Fruit fly (Drosophila melanogaster) whole organism, prepupa: Measurements from ENCODE around the gene AdoR.

Experiments used
- CG10631 ChIP-seq: fragments of 200-800 bp; sonication (Bioruptor generic); optimal IDR thresholded peaks from 2 replicates; lab custom pipeline; 2016; ENCODE audit warnings: missing biosample characterization, missing genetic modification characterization
- CG11294 ChIP-seq: fragments of 200-800 bp; sonication (Bioruptor generic); IDR thresholded peaks from 2 replicates; pipeline ENCODE4 v1.3.6; 2022; ENCODE audit warnings: missing biosample characterization, missing genetic modification characterization
- CG11762 ChIP-seq: fragments of 200-800 bp; sonication (Bioruptor generic); optimal IDR thresholded peaks from 3 replicates; lab custom pipeline; 2016; ENCODE audit warnings: missing biosample characterization, missing genetic modification characterization; ENCODE audit not compliant: insufficient read depth
- CG11902 ChIP-seq: fragments of 200-800 bp; sonication (Bioruptor generic); optimal IDR thresholded peaks from 3 replicates; lab custom pipeline; 2016; ENCODE audit warnings: missing biosample characterization, missing genetic modification characterization
- CG15336 ChIP-seq: fragments of 200-800 bp; sonication (Bioruptor generic); IDR thresholded peaks from 2 replicates; pipeline ENCODE4 v1.3.6; 2022; ENCODE audit warnings: missing biosample characterization, missing genetic modification characterization
- CG1621 ChIP-seq: fragments of 200-800 bp; sonication (Bioruptor generic); optimal IDR thresholded peaks from 3 replicates; lab custom pipeline; 2018; ENCODE audit warnings: missing biosample characterization, mild to moderate bottlenecking, missing genetic modification characterization
- CG16779 ChIP-seq: fragments of 200-800 bp; sonication (Bioruptor generic); optimal IDR thresholded peaks from 3 replicates; lab custom pipeline; 2017; ENCODE audit warnings: missing biosample characterization, mild to moderate bottlenecking, missing genetic modification characterization
- CG3032 ChIP-seq: fragments of 200-800 bp; optimal IDR thresholded peaks from 2 replicates; lab custom pipeline; 2019; ENCODE audit warnings: missing biosample characterization, mild to moderate bottlenecking, missing genetic modification characterization, moderate library complexity
- CG31627 ChIP-seq: fragments of 200-800 bp; sonication (Bioruptor generic); optimal IDR thresholded peaks from 3 replicates; lab custom pipeline; 2016; ENCODE audit warnings: missing biosample characterization, missing genetic modification characterization
- CG32006 ChIP-seq: fragments of 200-800 bp; sonication (Bioruptor generic); optimal IDR thresholded peaks from 3 replicates; lab custom pipeline; 2017; ENCODE audit warnings: missing biosample characterization, mild to moderate bottlenecking, missing genetic modification characterization
- CG34406 ChIP-seq: fragments of 200-800 bp; sonication (Bioruptor generic); optimal IDR thresholded peaks from 3 replicates; lab custom pipeline; 2016; ENCODE audit warnings: missing biosample characterization, missing genetic modification characterization
- CG3919 ChIP-seq: fragments of 200-800 bp; sonication (Bioruptor generic); optimal IDR thresholded peaks from 3 replicates; lab custom pipeline; 2016; ENCODE audit warnings: missing biosample characterization, missing genetic modification characterization
- CG4318 ChIP-seq: fragments of 200-800 bp; sonication (Bioruptor generic); optimal IDR thresholded peaks from 3 replicates; lab custom pipeline; 2017; ENCODE audit warnings: missing biosample characterization, mild to moderate bottlenecking, missing genetic modification characterization
- CG6163 ChIP-seq: fragments of 200-800 bp; sonication (Bioruptor generic); IDR thresholded peaks from 3 replicates; pipeline ENCODE4 v1.3.6; 2022; ENCODE audit warnings: missing biosample characterization, missing genetic modification characterization
- CG6276 ChIP-seq: fragments of 200-800 bp; sonication (Bioruptor generic); optimal IDR thresholded peaks from 2 replicates; lab custom pipeline; 2017; ENCODE audit warnings: missing biosample characterization, mild to moderate bottlenecking, missing genetic modification characterization
- CG6792 ChIP-seq: fragments of 200-800 bp; sonication (Bioruptor generic); optimal IDR thresholded peaks from 3 replicates; lab custom pipeline; 2016; ENCODE audit warnings: missing biosample characterization, missing genetic modification characterization
- CG6808 ChIP-seq: fragments of 200-800 bp; sonication (Bioruptor generic); optimal IDR thresholded peaks from 3 replicates; lab custom pipeline; 2017; ENCODE audit warnings: missing biosample characterization, missing genetic modification characterization, mild to moderate bottlenecking, moderate library complexity, missing genetic modification reagents
- CG6854 ChIP-seq: fragments of 200-800 bp; sonication (Bioruptor generic); optimal IDR thresholded peaks from 2 replicates; lab custom pipeline; 2017; ENCODE audit warnings: missing biosample characterization, mild to moderate bottlenecking, missing genetic modification characterization
- CG7368 ChIP-seq: fragments of 200-800 bp; sonication (Bioruptor generic); optimal IDR thresholded peaks from 3 replicates; lab custom pipeline; 2016; ENCODE audit warnings: missing biosample characterization, missing genetic modification characterization
- CG8119 ChIP-seq: fragments of 200-800 bp; sonication (Bioruptor generic); IDR thresholded peaks from 3 replicates; pipeline ENCODE4 v1.3.6; 2022; ENCODE audit warnings: missing biosample characterization, missing genetic modification characterization
- CG8319 ChIP-seq: fragments of 200-800 bp; sonication (Bioruptor generic); optimal IDR thresholded peaks from 3 replicates; lab custom pipeline; 2016; ENCODE audit warnings: missing biosample characterization, missing genetic modification characterization
- CG8632 ChIP-seq: fragments of 200-800 bp; sonication (Bioruptor generic); optimal IDR thresholded peaks from 3 replicates; lab custom pipeline; 2016; ENCODE audit warnings: missing biosample characterization, missing genetic modification characterization
- CG9139 ChIP-seq: fragments of 200-800 bp; sonication (Bioruptor generic); optimal IDR thresholded peaks from 3 replicates; lab custom pipeline; 2017; ENCODE audit warnings: missing biosample characterization, mild to moderate bottlenecking, missing genetic modification characterization
- Eip75B ChIP-seq: fragments of 200-800 bp; sonication (Bioruptor generic); optimal IDR thresholded peaks from 3 replicates; lab custom pipeline; 2016; ENCODE audit warnings: missing biosample characterization, missing genetic modification characterization
- Eip78C ChIP-seq: fragments of 200-800 bp; sonication (Bioruptor generic); peaks from one replicate; lab custom pipeline; 2016; ENCODE audit warnings: missing biosample characterization, missing genetic modification characterization
- Ets21C ChIP-seq: fragments of 200-800 bp; sonication (Bioruptor generic); optimal IDR thresholded peaks from 3 replicates; lab custom pipeline; 2016; ENCODE audit warnings: missing biosample characterization, missing genetic modification characterization
- Ets96B ChIP-seq: fragments of 200-800 bp; optimal IDR thresholded peaks from 2 replicates; lab custom pipeline; 2019; ENCODE audit warnings: missing biosample characterization, mild to moderate bottlenecking, missing genetic modification characterization, moderate library complexity
- Gug ChIP-seq: fragments of 200-800 bp; sonication (Bioruptor generic); IDR thresholded peaks from 2 replicates; pipeline ENCODE4 v1.3.6; 2022; ENCODE audit warnings: missing biosample characterization, missing genetic modification characterization
- Hr38 ChIP-seq: sonication (Bioruptor generic); optimal IDR thresholded peaks from 2 replicates; lab custom pipeline; 2016; ENCODE audit warnings: missing biosample characterization, missing genetic modification characterization
- Hr4 ChIP-seq: fragments of 200-800 bp; sonication (Bioruptor generic); optimal IDR thresholded peaks from 3 replicates; lab custom pipeline; 2016; ENCODE audit warnings: missing biosample characterization, missing genetic modification characterization
- Met ChIP-seq: fragments of 200-800 bp; sonication (Bioruptor generic); optimal IDR thresholded peaks from 3 replicates; lab custom pipeline; 2016; ENCODE audit warnings: missing biosample characterization, missing genetic modification characterization
- OdsH ChIP-seq: fragments of 200-800 bp; sonication (Bioruptor generic); optimal IDR thresholded peaks from 3 replicates; lab custom pipeline; 2016; ENCODE audit warnings: missing biosample characterization, missing genetic modification characterization
- Sox102F ChIP-seq: fragments of 200-800 bp; sonication (Bioruptor generic); optimal IDR thresholded peaks from 2 replicates; lab custom pipeline; 2016; ENCODE audit warnings: missing biosample characterization, mild to moderate bottlenecking, missing genetic modification characterization
- Sox14 ChIP-seq: fragments of 200-800 bp; sonication (Bioruptor generic); optimal IDR thresholded peaks from 3 replicates; lab custom pipeline; 2016; ENCODE audit warnings: missing biosample characterization, missing genetic modification characterization
- Sox15 ChIP-seq: fragments of 200-800 bp; sonication (Bioruptor generic); optimal IDR thresholded peaks from 3 replicates; lab custom pipeline; 2016; ENCODE audit warnings: missing biosample characterization, missing genetic modification characterization
- achi ChIP-seq: fragments of 200-800 bp; sonication (Bioruptor generic); optimal IDR thresholded peaks from 3 replicates; lab custom pipeline; 2016; ENCODE audit warnings: missing biosample characterization, missing genetic modification characterization
- acj6 ChIP-seq: fragments of 200-800 bp; sonication (Bioruptor generic); optimal IDR thresholded peaks from 3 replicates; lab custom pipeline; 2016; ENCODE audit warnings: missing biosample characterization, missing genetic modification characterization
- cyc ChIP-seq: fragments of 200-800 bp; sonication (Bioruptor generic); optimal IDR thresholded peaks from 3 replicates; lab custom pipeline; 2016; ENCODE audit warnings: missing biosample characterization, missing genetic modification characterization
- dsx ChIP-seq: fragments of 200-800 bp; optimal IDR thresholded peaks from 3 replicates; lab custom pipeline; 2019; ENCODE audit warnings: missing biosample characterization, mild to moderate bottlenecking, missing genetic modification characterization, moderate library complexity; ENCODE audit not compliant: poor library complexity, severe bottlenecking
- eg ChIP-seq: fragments of 200-800 bp; sonication (Bioruptor generic); IDR thresholded peaks from 3 replicates; pipeline ENCODE4 v1.3.6; 2022; ENCODE audit warnings: missing biosample characterization, missing genetic modification characterization
- esn ChIP-seq: fragments of 200-800 bp; sonication (Bioruptor generic); optimal IDR thresholded peaks from 2 replicates; lab custom pipeline; 2016; ENCODE audit warnings: missing biosample characterization, mild to moderate bottlenecking, missing genetic modification characterization, moderate library complexity
- fd85E ChIP-seq: fragments of 200-800 bp; sonication (Bioruptor generic); optimal IDR thresholded peaks from 3 replicates; lab custom pipeline; 2016; ENCODE audit warnings: missing biosample characterization, missing genetic modification characterization
- lz ChIP-seq: fragments of 200-800 bp; sonication (Bioruptor generic); optimal IDR thresholded peaks from 3 replicates; lab custom pipeline; 2016; ENCODE audit warnings: missing biosample characterization, missing genetic modification characterization
- net ChIP-seq: fragments of 200-800 bp; sonication (Bioruptor generic); optimal IDR thresholded peaks from 3 replicates; lab custom pipeline; 2016; ENCODE audit warnings: missing biosample characterization, missing genetic modification characterization
- pdm3 ChIP-seq: fragments of 200-800 bp; sonication (Bioruptor generic); optimal IDR thresholded peaks from 3 replicates; lab custom pipeline; 2016; ENCODE audit warnings: missing biosample characterization, missing genetic modification characterization
- salr ChIP-seq, 2 experiments: fragments of 200-800 bp; sonication (Bioruptor generic); optimal IDR thresholded peaks; 3 replicates each; lab custom pipeline; 2016 to 2018; ENCODE audit warnings: missing biosample characterization in 2 of 2, missing genetic modification characterization in 2 of 2, mild to moderate bottlenecking in 1 of 2
- spab ChIP-seq: fragments of 200-800 bp; sonication (Bioruptor generic); optimal IDR thresholded peaks from 2 replicates; lab custom pipeline; 2017; ENCODE audit warnings: missing biosample characterization, mild to moderate bottlenecking, missing genetic modification characterization, missing genetic modification reagents
- ss ChIP-seq, 2 experiments: fragments of 200-800 bp; sonication (Bioruptor generic); optimal IDR thresholded peaks; 2 replicates in 1 of 2; 3 replicates in 1 of 2; lab custom pipeline; 2017 to 2018; ENCODE audit warnings: mild to moderate bottlenecking in 2 of 2, missing biosample characterization in 2 of 2, missing genetic modification characterization in 2 of 2, moderate library complexity in 1 of 2
- svp ChIP-seq: fragments of 200-800 bp; sonication (Bioruptor generic); peaks from one replicate; lab custom pipeline; 2016; ENCODE audit warnings: missing biosample characterization, missing genetic modification characterization
- topi ChIP-seq: fragments of 200-800 bp; sonication (Bioruptor generic); optimal IDR thresholded peaks from 3 replicates; lab custom pipeline; 2016; ENCODE audit warnings: missing biosample characterization, missing genetic modification characterization
- vri ChIP-seq: fragments of 200-800 bp; sonication (Bioruptor generic); optimal IDR thresholded peaks from 3 replicates; lab custom pipeline; 2016; ENCODE audit warnings: missing biosample characterization, mild to moderate bottlenecking, missing genetic modification characterization

The AdoR gene

DNA sequence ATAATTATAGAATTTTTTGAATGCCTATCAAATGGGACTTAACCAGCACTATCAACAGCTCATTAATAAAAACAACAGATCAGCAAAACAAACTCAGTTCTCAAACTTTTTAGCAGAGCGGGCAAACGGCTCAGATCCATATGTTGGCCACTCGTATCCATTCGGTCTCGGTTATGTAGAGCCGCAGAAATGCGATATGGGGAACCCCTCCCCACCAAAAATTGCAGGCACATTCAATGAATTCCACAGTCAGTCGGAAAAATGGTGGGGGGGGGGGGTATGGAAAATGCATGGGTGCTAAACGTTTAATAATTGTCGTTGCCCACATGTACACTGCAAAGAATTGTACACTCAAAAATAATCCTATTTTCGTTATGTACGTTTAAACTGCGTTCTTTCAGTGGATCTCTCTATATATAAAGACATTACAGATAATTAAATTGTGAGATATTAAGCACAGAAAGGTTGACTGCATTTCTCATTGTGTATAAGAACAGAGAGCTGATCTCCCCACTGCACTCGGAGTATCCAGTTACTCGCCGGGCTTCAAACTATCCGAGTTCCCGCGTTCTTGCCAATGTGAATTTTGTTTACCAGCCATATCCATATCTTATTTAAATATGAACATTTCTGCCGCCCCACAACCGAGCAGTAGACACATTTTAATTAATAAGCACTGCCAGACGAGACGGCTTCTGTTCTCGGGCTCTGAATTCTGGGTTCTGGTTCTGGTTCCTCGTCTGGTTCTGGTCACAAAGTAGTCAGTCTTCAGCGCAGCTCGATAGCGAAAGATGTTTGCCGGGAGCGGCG is 2.1 kb upstream of the AdoR start, which contains the start of gene CG15529:
TSS of gene CG15529 (plus strand) at position 760 of the 810 bp plus-strand sequence.
- TF ChIP-seq CG16779 (tag; lab: Kevin White, UChicago) = no peak
- TF ChIP-seq CG6163 (GFP tag; lab: Robert Waterston, UW) = peak; percentile 87
- TF ChIP-seq CG6276 = peak; percentile 38
- TF ChIP-seq CG11902 (GFP tag; lab: Kevin White, UChicago) = peak; percentile 25
- TF ChIP-seq pdm3 = peak; percentile 60
- no peak for TF ChIP-seq CG6854
- peak; percentile 83 for TF ChIP-seq Eip78C (GFP tag; lab: Kevin White, UChicago)
- TF ChIP-seq Hr4 (GFP tag; lab: Kevin White, UChicago) = peak; percentile 38
- TF ChIP-seq CG6808 = peak; percentile 74
- TF ChIP-seq Hr38 (GFP tag; lab: Kevin White, UChicago) = no peak
- peak; percentile 53 for TF ChIP-seq net
- peak; percentile 51 for TF ChIP-seq CG8632
- peak; percentile 51 for TF ChIP-seq dsx (GFP tag; lab: Kevin White, UChicago)
- peak; percentile 79 for TF ChIP-seq CG15336 (GFP tag; lab: Robert Waterston, UW)
- TF ChIP-seq CG11762 = peak; percentile 38
- TF ChIP-seq achi = peak; percentile 57
- TF ChIP-seq acj6 (GFP tag; lab: Kevin White, UChicago) = peak; percentile 68
- TF ChIP-seq CG32006 (GFP tag; lab: Kevin White, UChicago) = peak; percentile 61
- no peak for TF ChIP-seq fd85E (GFP tag; lab: Kevin White, UChicago)
- TF ChIP-seq Eip75B = peak; percentile 41
- peak; percentile 26 for TF ChIP-seq lz (GFP tag; lab: Kevin White, UChicago)
- peak; percentile 69 for TF ChIP-seq CG3919 (GFP tag; lab: Kevin White, UChicago)
- TF ChIP-seq CG6792 (GFP tag; lab: Kevin White, UChicago) = peak; percentile 35
- peak; percentile 52 for TF ChIP-seq Sox14
- peak; percentile 5 for TF ChIP-seq Ets21C (GFP tag; lab: Kevin White, UChicago)
- TF ChIP-seq Sox15 = peak; percentile 43
- peak; percentile 86 for TF ChIP-seq eg (GFP tag; lab: Robert Waterston, UW)
- TF ChIP-seq svp = no peak
- TF ChIP-seq CG4318 (GFP tag; lab: Kevin White, UChicago) = no peak
- TF ChIP-seq ss (GFP tag; optimal IDR thresholded peaks at IDR 0.05; lab: Kevin White, UChicago) = peak in 1 of 2 experiments; percentile 73
- TF ChIP-seq Sox102F (GFP tag; lab: Kevin White, UChicago) = peak; percentile 20
- peak; percentile 76 for TF ChIP-seq CG8119 (GFP tag; lab: Robert Waterston, UW)
- peak; percentile 33 for TF ChIP-seq cyc
- TF ChIP-seq Gug = peak; percentile 73
- peak; percentile 56 for TF ChIP-seq CG34406 (GFP tag; lab: Kevin White, UChicago)
- no peak for TF ChIP-seq Met (GFP tag; lab: Kevin White, UChicago)
- peak; percentile 72 for TF ChIP-seq CG11294 (GFP tag; lab: Robert Waterston, UW)
- peak; percentile 68 for TF ChIP-seq spab (GFP tag; lab: Kevin White, UChicago)
- TF ChIP-seq CG9139 (GFP tag; lab: Kevin White, UChicago) = peak; percentile 57
- TF ChIP-seq CG8319 (GFP tag; lab: Kevin White, UChicago) = peak; percentile 29
- no peak for TF ChIP-seq vri (GFP tag; lab: Kevin White, UChicago)
- peak; percentile 41 for TF ChIP-seq esn (GFP tag; lab: Kevin White, UChicago)
- peak; percentile 51 for TF ChIP-seq CG1621
- peak; percentile 16 for TF ChIP-seq CG7368 (GFP tag; lab: Kevin White, UChicago)
- TF ChIP-seq Ets96B (tag; lab: Kevin White, UChicago) = peak; percentile 66
- peak; percentile 26 for TF ChIP-seq CG31627 (GFP tag; lab: Kevin White, UChicago)
- peak; percentile 58 for TF ChIP-seq CG10631 (GFP tag; lab: Kevin White, UChicago)
- TF ChIP-seq CG3032 (tag; lab: Kevin White, UChicago) = peak; percentile 77
- peak; percentile 56 for TF ChIP-seq OdsH
- TF ChIP-seq salr (GFP tag; optimal IDR thresholded peaks at IDR 0.05; lab: Kevin White, UChicago) = peak; percentile 40 to 51
- TF ChIP-seq topi (GFP tag; lab: Kevin White, UChicago) = no peak
